Fruit fly (Drosophila melanogaster) whole organism, prepupa: ENCODE data around the gene Ae2.
"Not testable (repeated sequence)": the region's sequence is repeated elsewhere in the genome, so short reads cannot be mapped to it uniquely, and the experiment has no call there.

Experiments
- Blimp-1 ChIP-seq: fragments of 200-800 bp; sonication (Bioruptor generic); optimal IDR thresholded peaks from 3 replicates; lab custom pipeline; 2017; ENCODE audit warnings: missing biosample characterization, missing genetic modification characterization, mild to moderate bottlenecking, moderate library complexity, missing genetic modification reagents
- CG10669 ChIP-seq: fragments of 200-800 bp; sonication (Bioruptor generic); optimal IDR thresholded peaks from 3 replicates; lab custom pipeline; 2018; ENCODE audit warnings: missing biosample characterization, mild to moderate bottlenecking, missing genetic modification characterization, moderate library complexity
- CG11294 ChIP-seq: fragments of 200-800 bp; sonication (Bioruptor generic); IDR thresholded peaks from 2 replicates; pipeline ENCODE4 v1.3.6; 2022; ENCODE audit warnings: missing biosample characterization, missing genetic modification characterization
- CG11762 ChIP-seq: fragments of 200-800 bp; sonication (Bioruptor generic); optimal IDR thresholded peaks from 3 replicates; lab custom pipeline; 2016; ENCODE audit warnings: missing biosample characterization, missing genetic modification characterization; ENCODE audit not compliant: insufficient read depth
- CG11902 ChIP-seq: fragments of 200-800 bp; sonication (Bioruptor generic); optimal IDR thresholded peaks from 3 replicates; lab custom pipeline; 2016; ENCODE audit warnings: missing biosample characterization, missing genetic modification characterization
- CG1621 ChIP-seq: fragments of 200-800 bp; sonication (Bioruptor generic); optimal IDR thresholded peaks from 3 replicates; lab custom pipeline; 2018; ENCODE audit warnings: missing biosample characterization, mild to moderate bottlenecking, missing genetic modification characterization
- CG3032 ChIP-seq: fragments of 200-800 bp; optimal IDR thresholded peaks from 2 replicates; lab custom pipeline; 2019; ENCODE audit warnings: missing biosample characterization, mild to moderate bottlenecking, missing genetic modification characterization, moderate library complexity
- CG31627 ChIP-seq: fragments of 200-800 bp; sonication (Bioruptor generic); optimal IDR thresholded peaks from 3 replicates; lab custom pipeline; 2016; ENCODE audit warnings: missing biosample characterization, missing genetic modification characterization
- CG32006 ChIP-seq: fragments of 200-800 bp; sonication (Bioruptor generic); optimal IDR thresholded peaks from 3 replicates; lab custom pipeline; 2017; ENCODE audit warnings: missing biosample characterization, mild to moderate bottlenecking, missing genetic modification characterization
- CG34406 ChIP-seq: fragments of 200-800 bp; sonication (Bioruptor generic); optimal IDR thresholded peaks from 3 replicates; lab custom pipeline; 2016; ENCODE audit warnings: missing biosample characterization, missing genetic modification characterization
- CG3919 ChIP-seq: fragments of 200-800 bp; sonication (Bioruptor generic); optimal IDR thresholded peaks from 3 replicates; lab custom pipeline; 2016; ENCODE audit warnings: missing biosample characterization, missing genetic modification characterization
- CG4318 ChIP-seq: fragments of 200-800 bp; sonication (Bioruptor generic); optimal IDR thresholded peaks from 3 replicates; lab custom pipeline; 2017; ENCODE audit warnings: missing biosample characterization, mild to moderate bottlenecking, missing genetic modification characterization
- CG6276 ChIP-seq: fragments of 200-800 bp; sonication (Bioruptor generic); optimal IDR thresholded peaks from 2 replicates; lab custom pipeline; 2017; ENCODE audit warnings: missing biosample characterization, mild to moderate bottlenecking, missing genetic modification characterization
- CG6792 ChIP-seq: fragments of 200-800 bp; sonication (Bioruptor generic); optimal IDR thresholded peaks from 3 replicates; lab custom pipeline; 2016; ENCODE audit warnings: missing biosample characterization, missing genetic modification characterization
- CG7368 ChIP-seq: fragments of 200-800 bp; sonication (Bioruptor generic); optimal IDR thresholded peaks from 3 replicates; lab custom pipeline; 2016; ENCODE audit warnings: missing biosample characterization, missing genetic modification characterization
- CG8119 ChIP-seq: fragments of 200-800 bp; sonication (Bioruptor generic); IDR thresholded peaks from 3 replicates; pipeline ENCODE4 v1.3.6; 2022; ENCODE audit warnings: missing biosample characterization, missing genetic modification characterization
- CG8632 ChIP-seq: fragments of 200-800 bp; sonication (Bioruptor generic); optimal IDR thresholded peaks from 3 replicates; lab custom pipeline; 2016; ENCODE audit warnings: missing biosample characterization, missing genetic modification characterization
- CG9139 ChIP-seq: fragments of 200-800 bp; sonication (Bioruptor generic); optimal IDR thresholded peaks from 3 replicates; lab custom pipeline; 2017; ENCODE audit warnings: missing biosample characterization, mild to moderate bottlenecking, missing genetic modification characterization
- Eip75B ChIP-seq: fragments of 200-800 bp; sonication (Bioruptor generic); optimal IDR thresholded peaks from 3 replicates; lab custom pipeline; 2016; ENCODE audit warnings: missing biosample characterization, missing genetic modification characterization
- Eip93F ChIP-seq: fragments of 200-800 bp; sonication (Bioruptor generic); optimal IDR thresholded peaks from 2 replicates; lab custom pipeline; 2016; ENCODE audit warnings: missing biosample characterization, mild to moderate bottlenecking, missing genetic modification characterization
- Gug ChIP-seq: fragments of 200-800 bp; sonication (Bioruptor generic); IDR thresholded peaks from 2 replicates; pipeline ENCODE4 v1.3.6; 2022; ENCODE audit warnings: missing biosample characterization, missing genetic modification characterization
- Hr38 ChIP-seq: sonication (Bioruptor generic); optimal IDR thresholded peaks from 2 replicates; lab custom pipeline; 2016; ENCODE audit warnings: missing biosample characterization, missing genetic modification characterization
- Hr4 ChIP-seq: fragments of 200-800 bp; sonication (Bioruptor generic); optimal IDR thresholded peaks from 3 replicates; lab custom pipeline; 2016; ENCODE audit warnings: missing biosample characterization, missing genetic modification characterization
- Lpt ChIP-seq: fragments of 200-800 bp; sonication (Bioruptor generic); optimal IDR thresholded peaks from 3 replicates; lab custom pipeline; 2016; ENCODE audit warnings: missing biosample characterization, missing genetic modification characterization
- Met ChIP-seq: fragments of 200-800 bp; sonication (Bioruptor generic); optimal IDR thresholded peaks from 3 replicates; lab custom pipeline; 2016; ENCODE audit warnings: missing biosample characterization, missing genetic modification characterization
- OdsH ChIP-seq: fragments of 200-800 bp; sonication (Bioruptor generic); optimal IDR thresholded peaks from 3 replicates; lab custom pipeline; 2016; ENCODE audit warnings: missing biosample characterization, missing genetic modification characterization
- Smox ChIP-seq: fragments of 200-800 bp; sonication (Bioruptor generic); optimal IDR thresholded peaks from 3 replicates; lab custom pipeline; 2016; ENCODE audit warnings: missing biosample characterization, missing genetic modification characterization
- Sox102F ChIP-seq: fragments of 200-800 bp; sonication (Bioruptor generic); optimal IDR thresholded peaks from 2 replicates; lab custom pipeline; 2016; ENCODE audit warnings: missing biosample characterization, mild to moderate bottlenecking, missing genetic modification characterization
- Sox14 ChIP-seq: fragments of 200-800 bp; sonication (Bioruptor generic); optimal IDR thresholded peaks from 3 replicates; lab custom pipeline; 2016; ENCODE audit warnings: missing biosample characterization, missing genetic modification characterization
- Sox15 ChIP-seq: fragments of 200-800 bp; sonication (Bioruptor generic); optimal IDR thresholded peaks from 3 replicates; lab custom pipeline; 2016; ENCODE audit warnings: missing biosample characterization, missing genetic modification characterization
- achi ChIP-seq: fragments of 200-800 bp; sonication (Bioruptor generic); optimal IDR thresholded peaks from 3 replicates; lab custom pipeline; 2016; ENCODE audit warnings: missing biosample characterization, missing genetic modification characterization
- acj6 ChIP-seq: fragments of 200-800 bp; sonication (Bioruptor generic); optimal IDR thresholded peaks from 3 replicates; lab custom pipeline; 2016; ENCODE audit warnings: missing biosample characterization, missing genetic modification characterization
- cyc ChIP-seq: fragments of 200-800 bp; sonication (Bioruptor generic); optimal IDR thresholded peaks from 3 replicates; lab custom pipeline; 2016; ENCODE audit warnings: missing biosample characterization, missing genetic modification characterization
- dac ChIP-seq: fragments of 200-800 bp; sonication (Bioruptor generic); optimal IDR thresholded peaks from 2 replicates; lab custom pipeline; 2017; ENCODE audit warnings: missing biosample characterization, mild to moderate bottlenecking, missing genetic modification characterization
- dsx ChIP-seq: fragments of 200-800 bp; optimal IDR thresholded peaks from 3 replicates; lab custom pipeline; 2019; ENCODE audit warnings: missing biosample characterization, mild to moderate bottlenecking, missing genetic modification characterization, moderate library complexity; ENCODE audit not compliant: poor library complexity, severe bottlenecking
- esn ChIP-seq: fragments of 200-800 bp; sonication (Bioruptor generic); optimal IDR thresholded peaks from 2 replicates; lab custom pipeline; 2016; ENCODE audit warnings: missing biosample characterization, mild to moderate bottlenecking, missing genetic modification characterization, moderate library complexity
- fd59A ChIP-seq: fragments of 200-800 bp; sonication (Bioruptor generic); optimal IDR thresholded peaks from 2 replicates; lab custom pipeline; 2017; ENCODE audit warnings: missing biosample characterization, mild to moderate bottlenecking, missing genetic modification characterization, missing genetic modification reagents
- fkh ChIP-seq: fragments of 200-800 bp; sonication (Bioruptor generic); optimal IDR thresholded peaks from 3 replicates; lab custom pipeline; 2017; ENCODE audit warnings: missing biosample characterization, mild to moderate bottlenecking, missing genetic modification characterization, moderate library complexity
- net ChIP-seq: fragments of 200-800 bp; sonication (Bioruptor generic); optimal IDR thresholded peaks from 3 replicates; lab custom pipeline; 2016; ENCODE audit warnings: missing biosample characterization, missing genetic modification characterization
- pdm3 ChIP-seq: fragments of 200-800 bp; sonication (Bioruptor generic); optimal IDR thresholded peaks from 3 replicates; lab custom pipeline; 2016; ENCODE audit warnings: missing biosample characterization, missing genetic modification characterization
- ss ChIP-seq, 2 experiments: fragments of 200-800 bp; sonication (Bioruptor generic); optimal IDR thresholded peaks; 2 replicates in 1 of 2; 3 replicates in 1 of 2; lab custom pipeline; 2017 to 2018; ENCODE audit warnings: mild to moderate bottlenecking in 2 of 2, missing biosample characterization in 2 of 2, missing genetic modification characterization in 2 of 2, moderate library complexity in 1 of 2
- vri ChIP-seq: fragments of 200-800 bp; sonication (Bioruptor generic); optimal IDR thresholded peaks from 3 replicates; lab custom pipeline; 2016; ENCODE audit warnings: missing biosample characterization, mild to moderate bottlenecking, missing genetic modification characterization

Ae2 gene

DNA sequence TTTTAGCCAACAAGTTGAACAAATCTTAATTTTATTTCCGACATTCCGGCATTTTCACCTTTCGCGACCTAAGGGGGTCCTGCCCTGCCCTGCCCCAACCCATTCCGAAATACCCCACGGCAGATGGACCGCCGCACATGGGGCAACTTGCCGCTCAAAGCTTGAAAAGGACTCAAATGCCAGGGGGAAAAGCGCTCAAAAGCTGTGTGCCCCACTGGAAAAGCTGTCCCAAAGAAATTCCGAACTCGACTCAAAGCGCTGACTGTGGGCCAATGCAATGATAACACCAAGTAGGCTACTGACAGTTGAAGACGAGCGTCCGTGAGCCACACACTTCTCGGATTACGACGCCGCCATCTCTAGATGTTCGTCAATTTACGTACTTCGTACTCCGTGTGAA is 23.4 kb downstream of the Ae2 start, which contains the start of gene CG32052:
Gene CG32052 (plus strand): TSS at position 301 of the 400 bp plus-strand sequence.
- TF ChIP-seq CG34406 (GFP tag; lab: Kevin White, UChicago): no peak
- TF ChIP-seq vri (GFP tag; lab: Kevin White, UChicago): no peak
- TF ChIP-seq CG8632: no peak
- TF ChIP-seq Met (GFP tag; lab: Kevin White, UChicago): no peak
- TF ChIP-seq Blimp-1 (GFP tag; lab: Kevin White, UChicago): no peak
- no peak for TF ChIP-seq CG11294
- no peak for TF ChIP-seq CG6792 (GFP tag; lab: Kevin White, UChicago)
- no peak for TF ChIP-seq CG8119 (GFP tag; lab: Robert Waterston, UW)
- no peak for TF ChIP-seq pdm3 (GFP tag; lab: Kevin White, UChicago)
- TF ChIP-seq acj6 (GFP tag; lab: Kevin White, UChicago): no peak
- TF ChIP-seq CG6276 (GFP tag; lab: Kevin White, UChicago): no peak
- no peak for TF ChIP-seq CG1621 (tag; lab: Kevin White, UChicago)
- TF ChIP-seq net: no peak
- TF ChIP-seq CG31627 (GFP tag; lab: Kevin White, UChicago): no peak
- no peak for TF ChIP-seq fd59A (GFP tag; lab: Kevin White, UChicago)

DNA sequence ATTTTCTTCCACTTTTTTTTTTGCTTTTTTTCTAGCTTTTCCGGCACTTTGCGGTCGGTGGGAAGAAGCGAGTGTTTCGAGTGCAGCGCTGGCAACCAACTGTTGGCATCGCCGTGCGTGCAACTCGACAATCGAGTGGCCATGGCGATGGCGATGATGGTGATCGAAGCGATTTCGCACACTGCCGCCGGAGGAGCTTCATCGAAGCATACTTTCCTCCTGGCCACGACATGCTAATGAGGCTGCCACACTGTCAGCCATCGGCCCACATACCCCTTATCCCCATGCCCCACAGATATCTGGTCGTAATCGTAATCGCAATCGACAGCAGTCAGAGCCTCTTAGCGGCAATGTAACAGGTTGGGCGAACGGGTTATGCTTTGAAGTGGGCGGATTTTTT is 34.2 kb downstream of the Ae2 start, which contains the start of gene Zasp67:
Gene Zasp67 (minus strand): TSS at position 101 of the 400 bp plus-strand sequence.
- TF ChIP-seq CG10669 (GFP tag; lab: Kevin White, UChicago) (no peak), net (no peak), pdm3 (GFP tag; lab: Kevin White, UChicago) (no peak), Sox14 (GFP tag; lab: Kevin White, UChicago) (no peak), ss (GFP tag; optimal IDR thresholded peaks at IDR 0.05; lab: Kevin White, UChicago) (no peak), CG8119 (GFP tag; lab: Robert Waterston, UW) (no peak), dac (GFP tag; lab: Kevin White, UChicago) (no peak), CG3032 (no peak), CG34406 (GFP tag; lab: Kevin White, UChicago) (no peak), CG3919 (GFP tag; lab: Kevin White, UChicago) (no peak), fd59A (GFP tag; lab: Kevin White, UChicago) (no peak), CG9139 (GFP tag; lab: Kevin White, UChicago) (no peak), Gug (GFP tag; lab: Robert Waterston, UW) (no peak), CG6276 (GFP tag; lab: Kevin White, UChicago) (no peak), Sox15 (GFP tag; lab: Kevin White, UChicago) (no peak), acj6 (GFP tag; lab: Kevin White, UChicago) (no peak), Smox (GFP tag; lab: Kevin White, UChicago) (no peak), cyc (GFP tag; lab: Kevin White, UChicago) (no peak)

DNA sequence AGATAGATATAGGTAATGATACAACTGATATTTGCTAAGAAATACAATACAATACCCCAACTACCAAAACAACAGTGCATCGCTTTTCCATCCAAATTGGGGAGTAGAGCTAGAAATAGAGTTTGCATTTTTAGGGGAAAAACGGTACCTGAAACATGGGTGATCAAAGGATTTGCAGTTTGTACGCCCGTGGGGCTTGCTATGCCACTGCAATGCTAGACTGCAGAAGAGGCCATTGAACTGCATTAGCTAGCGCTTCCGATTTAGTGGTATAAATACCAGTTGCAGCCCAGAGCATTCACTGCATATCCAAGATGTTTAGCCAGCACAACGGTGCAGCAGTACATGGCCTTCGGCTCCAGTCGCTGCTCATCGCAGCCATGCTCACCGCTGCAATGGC is 34.8 kb downstream of the Ae2 start, which contains the start of gene Ilp1:
Gene Ilp1 (plus strand): TSS at position 301 of the 400 bp plus-strand sequence.
- TF ChIP-seq CG11762 (GFP tag; lab: Kevin White, UChicago); fkh; OdsH (GFP tag; lab: Kevin White, UChicago): not testable (repeated sequence)

DNA sequence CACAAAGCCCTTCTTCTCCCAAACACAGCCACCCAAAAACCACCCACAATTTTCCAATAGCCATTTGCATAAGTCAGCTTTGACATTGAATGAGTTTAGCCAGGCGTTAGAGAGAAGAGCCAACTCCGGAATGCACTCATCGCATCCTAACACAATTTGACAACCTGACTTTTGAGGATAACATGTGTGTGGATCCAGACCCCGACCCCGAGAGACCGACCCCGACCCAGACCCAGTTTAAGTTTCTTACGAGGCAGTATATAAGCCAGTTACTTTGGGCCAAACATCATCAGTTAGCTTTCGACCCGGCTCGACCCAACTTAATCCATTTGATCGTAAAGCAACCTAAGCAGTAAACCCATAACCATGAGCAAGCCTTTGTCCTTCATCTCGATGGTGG is 36.1 kb downstream of the Ae2 start, which contains the start of gene Ilp2:
Gene Ilp2 (plus strand): TSS at position 301 of the 400 bp plus-strand sequence.
- TF ChIP-seq Lpt (GFP tag; lab: Kevin White, UChicago) (no peak), CG7368 (GFP tag; lab: Kevin White, UChicago) (no peak), CG8119 (GFP tag; lab: Robert Waterston, UW) (no peak), CG31627 (GFP tag; lab: Kevin White, UChicago) (no peak), Hr38 (GFP tag; lab: Kevin White, UChicago) (no peak), Met (GFP tag; lab: Kevin White, UChicago) (no peak)

DNA sequence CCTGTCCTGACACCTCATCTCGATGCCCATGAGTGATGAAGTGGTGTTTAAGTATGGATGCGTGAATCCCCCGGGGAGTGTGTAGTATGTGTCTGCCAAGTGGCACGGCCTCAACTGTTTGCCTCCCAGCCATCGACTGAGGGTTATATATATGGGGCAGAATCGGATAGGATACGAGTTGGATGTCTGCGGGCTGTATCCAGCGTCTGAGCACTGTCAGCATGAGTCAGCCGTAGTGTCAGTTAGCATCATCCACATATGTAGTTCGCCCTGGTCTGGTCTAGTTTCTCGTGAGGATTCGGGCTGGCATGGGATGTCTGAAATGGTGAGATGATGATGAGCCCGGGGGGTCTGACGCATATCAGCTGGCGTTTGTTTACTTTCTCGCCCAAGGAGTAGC is 38.7 kb downstream of the Ae2 start, which contains the start of gene Ilp3:
Gene Ilp3 (minus strand): TSS at position 101 of the 400 bp plus-strand sequence.
- no peak for TF ChIP-seq achi (GFP tag; lab: Kevin White, UChicago)
- no peak for TF ChIP-seq Lpt (GFP tag; lab: Kevin White, UChicago)
- TF ChIP-seq Hr4 (GFP tag; lab: Kevin White, UChicago): no peak
- no peak for TF ChIP-seq esn (GFP tag; lab: Kevin White, UChicago)
- no peak for TF ChIP-seq OdsH (GFP tag; lab: Kevin White, UChicago)
- TF ChIP-seq Eip75B: no peak
- TF ChIP-seq CG4318 (GFP tag; lab: Kevin White, UChicago): no peak
- TF ChIP-seq Eip93F (GFP tag; lab: Kevin White, UChicago): no peak
- TF ChIP-seq CG11902 (GFP tag; lab: Kevin White, UChicago): no peak
- TF ChIP-seq Smox (GFP tag; lab: Kevin White, UChicago): no peak
- TF ChIP-seq CG32006 (GFP tag; lab: Kevin White, UChicago): no peak
- no peak for TF ChIP-seq dac (GFP tag; lab: Kevin White, UChicago)
- TF ChIP-seq dsx (GFP tag; lab: Kevin White, UChicago): no peak
- TF ChIP-seq fd59A (GFP tag; lab: Kevin White, UChicago): no peak
- TF ChIP-seq Sox102F: no peak
- no peak for TF ChIP-seq acj6 (GFP tag; lab: Kevin White, UChicago)
